Worm (Caenorhabditis elegans) whole organism, midembryonic: ENCODE data around the gene srbc-6.

Experiments used
- T22C8.4 ChIP-seq: fragments of 200-800 bp; sonication (Bioruptor generic); IDR thresholded peaks from 2 replicates; pipeline ENCODE4 v1.3.6; 2022; ENCODE audit warnings: missing genetic modification characterization, missing compliant biosample characterization
- cog-1 ChIP-seq: sonication (generic microtip); optimal IDR thresholded peaks from 2 replicates; lab custom pipeline; 2016; ENCODE audit warnings: missing genetic modification characterization, missing compliant biosample characterization
- flt-1 ChIP-seq: fragments of 200-800 bp; sonication (Bioruptor generic); IDR thresholded peaks from 2 replicates; pipeline ENCODE4 v1.3.6; 2022; ENCODE audit warnings: missing genetic modification characterization, missing compliant biosample characterization
- klf-2 ChIP-seq: fragments of 200-800 bp; sonication (Bioruptor generic); conservative IDR thresholded peaks from 2 replicates; pipeline ENCODE4 v1.3.6; 2022; ENCODE audit warnings: missing genetic modification reagents, missing genetic modification characterization, missing compliant biosample characterization
- med-1 ChIP-seq: sonication (generic microtip); optimal IDR thresholded peaks from 2 replicates; lab custom pipeline; 2017; ENCODE audit warnings: missing genetic modification characterization, mild to moderate bottlenecking, missing compliant biosample characterization, antibody characterized with exemption, missing genetic modification reagents; ENCODE audit not compliant: insufficient read depth
- ref-1 ChIP-seq: fragments of 200-800 bp; sonication (Bioruptor generic); conservative IDR thresholded peaks from 2 replicates; pipeline ENCODE4 v1.3.6; 2022; ENCODE audit warnings: missing genetic modification reagents, missing genetic modification characterization, missing compliant biosample characterization
- tab-1 ChIP-seq: fragments of 200-800 bp; sonication (Bioruptor generic); IDR thresholded peaks from 2 replicates; pipeline ENCODE4 v1.3.6; 2022; ENCODE audit warnings: missing genetic modification characterization, missing compliant biosample characterization
- ztf-23 ChIP-seq: fragments of 200-800 bp; sonication (Bioruptor generic); IDR thresholded peaks from 2 replicates; pipeline ENCODE4 v1.3.6; 2022; ENCODE audit warnings: missing genetic modification reagents, missing genetic modification characterization, missing compliant biosample characterization
- ztf-29 ChIP-seq: fragments of 200-800 bp; sonication (Bioruptor generic); IDR thresholded peaks from 2 replicates; pipeline ENCODE4 v1.3.6; 2022; ENCODE audit warnings: missing genetic modification reagents, missing genetic modification characterization, missing compliant biosample characterization

Gene srbc-6

ce11 chrV:3144494-3144893, 25.4 kb upstream of the srbc-6 start, which contains the start of gene srab-10:
Gene srab-10, minus strand, starts transcription at chrV:3144594.
- TF ChIP-seq ztf-29 (GFP tag; lab: Robert Waterston, UW) (no peak), T22C8.4 (GFP tag; lab: Robert Waterston, UW) (no peak)

DNA sequence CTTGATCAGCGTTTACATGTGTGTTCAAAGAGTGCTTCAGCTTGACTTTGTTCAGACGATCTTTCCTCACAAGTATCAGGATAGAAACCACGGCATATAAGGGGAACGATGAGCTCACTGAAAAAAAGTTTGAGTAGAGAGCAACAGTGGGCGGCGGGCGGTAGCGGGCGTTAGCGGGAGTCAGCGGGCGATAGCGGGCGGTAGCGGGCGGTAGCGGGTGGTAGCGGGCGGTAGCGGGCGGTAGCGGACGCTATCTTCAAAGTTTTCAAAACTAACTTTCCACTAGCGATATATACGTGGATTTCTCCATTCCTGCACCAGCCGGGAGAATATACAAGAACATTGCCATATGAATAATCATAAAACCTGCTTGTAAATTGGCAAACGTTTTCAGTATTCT, 24.7 kb upstream of the srbc-6 start:
- TF ChIP-seq med-1 (GFP tag; lab: Kevin White, UChicago) (no peak), cog-1 (tag; lab: Kevin White, UChicago) (no peak), klf-2 (GFP tag; lab: Robert Waterston, UW) (no peak), ztf-23 (GFP tag; lab: Robert Waterston, UW) (no peak), flt-1 (no peak), tab-1 (GFP tag; lab: Robert Waterston, UW) (0 out of 2 replicates have a peak, but pooled peaks have one; percentile 37)

DNA sequence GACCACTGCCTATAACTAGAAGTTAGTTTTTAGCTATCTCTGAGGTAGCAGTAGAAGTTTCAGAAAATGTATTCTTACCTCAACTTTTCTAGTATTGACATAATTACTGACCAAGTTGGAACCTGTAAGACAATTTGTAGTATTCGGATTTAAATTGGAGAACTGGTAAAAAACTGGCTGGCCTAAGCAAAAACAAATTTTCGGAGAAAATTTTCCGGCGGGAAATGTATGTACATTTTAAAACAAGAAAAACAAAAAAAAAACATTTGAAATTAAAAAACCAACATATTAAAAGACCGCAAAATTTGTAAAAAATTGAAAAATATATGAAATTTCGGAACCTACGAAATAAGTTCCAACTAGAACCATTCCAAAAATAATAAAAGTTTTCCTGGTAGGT, 23.0 kb upstream of the srbc-6 start, which contains the start of gene srab-11:
TSS of gene srab-11 (minus strand) at position 101 of the 400 bp plus-strand sequence.
- TF ChIP-seq ztf-23 (GFP tag; lab: Robert Waterston, UW) (no peak), klf-2 (GFP tag; lab: Robert Waterston, UW) (no peak), cog-1 (tag; lab: Kevin White, UChicago) (no peak), med-1 (GFP tag; lab: Kevin White, UChicago) (no peak), flt-1 (no peak), T22C8.4 (GFP tag; lab: Robert Waterston, UW) (no peak), tab-1 (GFP tag; lab: Robert Waterston, UW) (no peak), ref-1 (GFP tag; lab: Robert Waterston, UW) (no peak), ztf-29 (GFP tag; lab: Robert Waterston, UW) (no peak)

DNA sequence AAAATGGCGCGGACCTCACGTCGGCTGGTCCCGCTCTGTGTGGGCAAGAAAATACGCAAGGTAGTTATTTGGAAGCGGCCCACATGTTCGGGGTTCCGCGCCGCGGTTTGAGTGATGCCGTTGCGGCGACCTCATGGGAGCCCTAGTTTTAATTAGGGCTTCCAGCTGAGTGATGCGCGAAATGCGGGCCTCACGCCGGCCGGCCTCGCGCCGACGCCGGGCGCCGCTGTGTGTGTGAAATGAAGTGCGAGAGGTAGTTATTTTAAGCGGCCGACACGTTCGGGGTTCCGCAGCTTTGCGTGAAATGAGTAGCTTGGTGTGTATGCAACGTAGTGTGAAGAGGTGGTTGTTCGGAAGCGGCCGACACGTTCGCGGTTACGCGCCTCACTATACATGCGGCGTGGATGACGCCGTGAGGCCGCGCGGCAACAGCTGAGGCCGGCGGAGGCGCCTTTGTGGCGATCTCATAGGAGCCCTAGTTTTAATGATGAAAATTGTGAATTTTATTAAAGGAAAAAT, 20.0 kb upstream of the srbc-6 start:
- no peak for TF ChIP-seq med-1 (GFP tag; lab: Kevin White, UChicago)
- TF ChIP-seq ref-1 (GFP tag; lab: Robert Waterston, UW): no peak
- no peak for TF ChIP-seq T22C8.4 (GFP tag; lab: Robert Waterston, UW)

- TF ChIP-seq cog-1 (tag; lab: Kevin White, UChicago) (no peak), ref-1 (GFP tag; lab: Robert Waterston, UW) (no peak), flt-1 (no peak), med-1 (GFP tag; lab: Kevin White, UChicago) (no peak), T22C8.4 (GFP tag; lab: Robert Waterston, UW) (no peak), ztf-29 (GFP tag; lab: Robert Waterston, UW) (no peak), tab-1 (GFP tag; lab: Robert Waterston, UW) (no peak)
Measured at ce11 chrV:3151862-3152261, 18.1 kb upstream of the srbc-6 start, which contains the start of gene srab-6. Gene srab-6, minus strand, starts transcription at chrV:3151962.

ce11 chrV:3155072-3155471, 14.9 kb upstream of the srbc-6 start, which contains the start of gene srab-7:
Gene srab-7, minus strand, starts transcription at chrV:3155172.
- TF ChIP-seq klf-2 (GFP tag; lab: Robert Waterston, UW): no peak
- TF ChIP-seq T22C8.4 (GFP tag; lab: Robert Waterston, UW): no peak
- TF ChIP-seq ztf-29 (GFP tag; lab: Robert Waterston, UW): no peak
- no peak for TF ChIP-seq flt-1
- TF ChIP-seq tab-1 (GFP tag; lab: Robert Waterston, UW): no peak
- TF ChIP-seq med-1 (GFP tag; lab: Kevin White, UChicago): no peak
- no peak for TF ChIP-seq cog-1 (tag; lab: Kevin White, UChicago)
- TF ChIP-seq ztf-23 (GFP tag; lab: Robert Waterston, UW): no peak
- no peak for TF ChIP-seq ref-1 (GFP tag; lab: Robert Waterston, UW)

- TF ChIP-seq flt-1: no peak
- TF ChIP-seq klf-2 (GFP tag; lab: Robert Waterston, UW): no peak
- no peak for TF ChIP-seq ztf-29 (GFP tag; lab: Robert Waterston, UW)
- TF ChIP-seq tab-1 (GFP tag; lab: Robert Waterston, UW): no peak
- no peak for TF ChIP-seq T22C8.4 (GFP tag; lab: Robert Waterston, UW)
- TF ChIP-seq ref-1 (GFP tag; lab: Robert Waterston, UW): no peak
- TF ChIP-seq ztf-23 (GFP tag; lab: Robert Waterston, UW): no peak
- no peak for TF ChIP-seq cog-1 (tag; lab: Kevin White, UChicago)
- no peak for TF ChIP-seq med-1 (GFP tag; lab: Kevin White, UChicago)
Measured at ce11 chrV:3156786-3157185, 13.2 kb upstream of the srbc-6 start, which contains the start of gene exh-1. Gene exh-1, plus strand, starts transcription at chrV:3157086.

DNA sequence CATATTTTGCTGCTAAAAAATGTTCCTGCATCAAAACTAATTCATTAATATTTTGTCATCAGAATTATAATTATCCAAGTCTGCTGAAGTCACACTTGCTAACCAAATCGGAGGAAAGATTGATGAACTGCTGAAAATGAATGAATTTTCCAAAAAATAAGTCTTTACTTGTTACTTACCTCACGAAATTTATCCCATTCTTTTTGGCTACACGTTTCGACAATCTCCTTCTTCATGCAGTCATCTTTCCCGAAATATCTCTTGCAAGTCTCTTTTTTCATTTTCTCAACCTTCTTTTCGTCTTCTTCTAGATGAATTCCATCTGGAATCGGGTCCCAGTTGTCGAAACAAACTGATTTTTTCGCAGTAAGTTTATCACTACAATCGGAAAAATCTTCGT, 11.6 kb upstream of the srbc-6 start:
- TF ChIP-seq med-1 (GFP tag; lab: Kevin White, UChicago) (no peak), ref-1 (GFP tag; lab: Robert Waterston, UW) (no peak), klf-2 (GFP tag; lab: Robert Waterston, UW) (no peak), tab-1 (GFP tag; lab: Robert Waterston, UW) (no peak), ztf-23 (GFP tag; lab: Robert Waterston, UW) (no peak), flt-1 (no peak), ztf-29 (GFP tag; lab: Robert Waterston, UW) (no peak), T22C8.4 (GFP tag; lab: Robert Waterston, UW) (no peak), cog-1 (tag; lab: Kevin White, UChicago) (no peak)

ce11 chrV:3159252-3159651, 10.7 kb upstream of the srbc-6 start, which contains the start of gene C36C5.12:
Gene C36C5.12, minus strand, starts transcription at chrV:3159352.
- TF ChIP-seq T22C8.4 (GFP tag; lab: Robert Waterston, UW): no peak
- no peak for TF ChIP-seq ztf-29 (GFP tag; lab: Robert Waterston, UW)

- TF ChIP-seq flt-1 (no peak), med-1 (GFP tag; lab: Kevin White, UChicago) (no peak), ztf-29 (GFP tag; lab: Robert Waterston, UW) (no peak), klf-2 (GFP tag; lab: Robert Waterston, UW) (no peak), T22C8.4 (GFP tag; lab: Robert Waterston, UW) (no peak), tab-1 (GFP tag; lab: Robert Waterston, UW) (no peak), cog-1 (tag; lab: Kevin White, UChicago) (no peak)
Measured at ce11 chrV:3162299-3162698, 7.6 kb upstream of the srbc-6 start.
